Worm (Caenorhabditis elegans) whole organism, mixed stage, embryonic: Measurements from ENCODE around the gene slc-25A29.

ENCODE experiments used
- bed-3 ChIP-seq: fragments of 200-800 bp; sonication (Bioruptor generic); optimal IDR thresholded peaks from 3 replicates; lab custom pipeline; 2018; ENCODE audit warnings: mild to moderate bottlenecking, missing genetic modification characterization, moderate library complexity, missing compliant biosample characterization
- ces-1 ChIP-seq: fragments of 150-350 bp; optimal IDR thresholded peaks from 2 replicates; lab custom pipeline; 2014; ENCODE audit warnings: missing biosample characterization, missing genetic modification reagents, missing genetic modification characterization
- elt-3 ChIP-seq: fragments of 150-350 bp; optimal IDR thresholded peaks from 2 replicates; lab custom pipeline; 2014; ENCODE audit warnings: missing biosample characterization, missing genetic modification characterization
- ham-2 ChIP-seq: fragments of 200-800 bp; sonication (Bioruptor generic); optimal IDR thresholded peaks from 2 replicates; lab custom pipeline; 2018; ENCODE audit warnings: mild to moderate bottlenecking, missing genetic modification characterization, missing compliant biosample characterization
- lsy-2 ChIP-seq: fragments of 150-350 bp; optimal IDR thresholded peaks from 2 replicates; lab custom pipeline; 2014; ENCODE audit warnings: missing biosample characterization, missing genetic modification characterization
- mab-5 ChIP-seq: fragments of 150-350 bp; optimal IDR thresholded peaks from 2 replicates; lab custom pipeline; 2014; ENCODE audit warnings: missing biosample characterization, missing genetic modification characterization
- mep-1 ChIP-seq: fragments of 150-350 bp; optimal IDR thresholded peaks from 2 replicates; lab custom pipeline; 2017; ENCODE audit warnings: missing biosample characterization, missing genetic modification reagents, missing genetic modification characterization, inconsistent platforms
- nhr-12 ChIP-seq: fragments of 150-350 bp; optimal IDR thresholded peaks from 2 replicates; lab custom pipeline; 2014; ENCODE audit warnings: missing biosample characterization, missing genetic modification characterization
- nhr-237 ChIP-seq: fragments of 150-350 bp; optimal IDR thresholded peaks from 2 replicates; lab custom pipeline; 2014; ENCODE audit warnings: missing biosample characterization, missing genetic modification characterization
- nhr-28 ChIP-seq: fragments of 150-350 bp; optimal IDR thresholded peaks from 2 replicates; lab custom pipeline; 2014; ENCODE audit warnings: missing biosample characterization, missing genetic modification characterization
- unc-39 ChIP-seq: fragments of 150-350 bp; optimal IDR thresholded peaks from 2 replicates; lab custom pipeline; 2014; ENCODE audit warnings: missing biosample characterization, missing genetic modification characterization
- unc-62 ChIP-seq: fragments of 150-350 bp; optimal IDR thresholded peaks from 2 replicates; lab custom pipeline; 2014; ENCODE audit warnings: missing biosample characterization, missing genetic modification reagents, missing genetic modification characterization
- ztf-11 ChIP-seq: fragments of 150-350 bp; optimal IDR thresholded peaks from 2 replicates; lab custom pipeline; 2014; ENCODE audit warnings: missing biosample characterization, missing genetic modification characterization

DNA sequence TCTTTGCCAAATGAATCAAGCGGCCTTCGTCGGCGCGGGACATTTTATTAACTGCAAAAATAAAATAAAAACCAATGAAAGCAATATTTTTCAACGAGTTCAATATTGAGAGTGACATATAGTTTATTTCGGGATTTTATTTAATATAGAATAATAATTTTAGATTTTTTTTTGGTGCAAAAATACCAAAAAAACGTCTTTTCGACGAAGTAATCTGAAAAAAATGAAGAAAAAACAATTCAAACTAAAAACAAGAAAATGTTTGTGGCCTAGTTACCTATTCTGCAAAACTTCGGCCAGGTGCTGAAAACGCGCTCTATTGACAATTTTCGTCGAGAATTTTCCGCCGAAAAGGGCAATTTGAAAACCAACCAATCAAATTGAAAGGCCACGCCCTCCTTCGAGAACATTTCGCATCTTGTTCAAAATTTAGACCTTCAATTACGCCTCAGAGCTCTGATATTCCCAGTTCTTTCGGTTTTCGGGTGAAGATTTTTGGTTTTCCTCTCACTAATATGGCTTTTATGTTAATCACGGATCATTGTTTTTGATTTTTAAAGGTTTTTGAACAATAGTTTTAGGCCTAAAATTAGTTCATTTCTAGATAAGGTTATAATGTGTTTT lies 27.6 kb upstream of the slc-25A29 start, which contains the start of gene C47E8.4:
- TF ChIP-seq unc-62 (GFP tag; lab: Kevin White, UChicago) (peak; percentile 92), nhr-12 (tag; lab: Kevin White, UChicago) (no peak), ztf-11 (tag; lab: Kevin White, UChicago) (peak; percentile 36), lsy-2 (tag; lab: Kevin White, UChicago) (peak; percentile 92), ham-2 (GFP tag; lab: Kevin White, UChicago) (no peak), ces-1 (GFP tag; lab: Kevin White, UChicago) (peak; percentile 99), elt-3 (tag; lab: Kevin White, UChicago) (peak; percentile 50), nhr-237 (peak; percentile 97), nhr-28 (no peak), unc-39 (tag; lab: Kevin White, UChicago) (no peak), bed-3 (GFP tag; lab: Kevin White, UChicago) (peak; percentile 56), mep-1 (tag; lab: Kevin White, UChicago) (peak; percentile 99), mab-5 (no peak)
